Worm (Caenorhabditis elegans) whole organism, L1 larva: ENCODE measurements around the gene dolk-1.

Source experiments
- C16A3.4 ChIP-seq: fragments of 150-350 bp; optimal IDR thresholded peaks from 2 replicates; lab custom pipeline; 2014; ENCODE audit warnings: missing biosample characterization, missing genetic modification characterization
- F16B12.6 ChIP-seq: fragments of 150-350 bp; optimal IDR thresholded peaks from 2 replicates; lab custom pipeline; 2014; ENCODE audit warnings: missing biosample characterization, missing genetic modification characterization
- ama-1 ChIP-seq: fragments of 150-350 bp; optimal IDR thresholded peaks from 2 replicates; lab custom pipeline; 2014
- blmp-1 ChIP-seq: fragments of 150-350 bp; optimal IDR thresholded peaks from 2 replicates; lab custom pipeline; 2014; ENCODE audit warnings: missing biosample characterization, missing genetic modification characterization
- ceh-82 ChIP-seq, 3 experiments: fragments of 150-350 bp in 1 of 3; sonication (generic microtip) in 2 of 3; optimal IDR thresholded peaks; 2 replicates each; lab custom pipeline; 2014 to 2017; ENCODE audit warnings: missing biosample characterization in 3 of 3, missing genetic modification characterization in 3 of 3
- dpl-1 ChIP-seq, 3 experiments: fragments of 150-350 bp in 2 of 3; sonication (generic microtip) in 1 of 3; optimal IDR thresholded peaks; 2 replicates each; lab custom pipeline; 2014 to 2017; ENCODE audit warnings: missing biosample characterization in 3 of 3, missing genetic modification characterization in 3 of 3, missing genetic modification reagents in 3 of 3
- efl-1 ChIP-seq, 4 experiments: fragments of 150-350 bp; optimal IDR thresholded peaks in 3 of 4; peaks in 1 of 4; 1 replicate in 1 of 4; 2 replicates in 3 of 4; lab custom pipeline; 2014; ENCODE audit warnings: missing biosample characterization in 2 of 4, missing genetic modification characterization in 2 of 4, missing genetic modification reagents in 2 of 4
- egl-13 ChIP-seq: sonication (generic microtip); optimal IDR thresholded peaks from 2 replicates; lab custom pipeline; 2016; ENCODE audit warnings: missing genotype, missing genetic modification reagents, missing genetic modification characterization, missing compliant biosample characterization
- egl-27 ChIP-seq, 2 experiments: fragments of 150-350 bp in 1 of 2; sonication (generic microtip); optimal IDR thresholded peaks; 3 replicates each; lab custom pipeline; 2017 to 2018; ENCODE audit warnings: missing biosample characterization in 2 of 2, missing genetic modification characterization in 2 of 2, missing genetic modification reagents in 2 of 2
- fkh-8 ChIP-seq: sonication (generic microtip); optimal IDR thresholded peaks from 2 replicates; lab custom pipeline; 2016; ENCODE audit warnings: mild to moderate bottlenecking, missing genetic modification characterization, missing compliant biosample characterization
- fos-1 ChIP-seq: fragments of 150-350 bp; optimal IDR thresholded peaks from 2 replicates; lab custom pipeline; 2014; ENCODE audit warnings: missing biosample characterization, missing genetic modification characterization
- hlh-17 ChIP-seq: fragments of 200-800 bp; sonication (Bioruptor generic); optimal IDR thresholded peaks from 2 replicates; lab custom pipeline; 2018; ENCODE audit warnings: missing genetic modification characterization, mild to moderate bottlenecking, missing compliant biosample characterization, moderate library complexity, borderline replicate concordance
- hpl-2 ChIP-seq: fragments of 150-350 bp; optimal IDR thresholded peaks from 2 replicates; lab custom pipeline; 2014; ENCODE audit warnings: missing biosample characterization, missing genetic modification reagents, missing genetic modification characterization
- lin-14 ChIP-seq: fragments of 200-800 bp; sonication (Bioruptor generic); optimal IDR thresholded peaks from 2 replicates; lab custom pipeline; 2018; ENCODE audit warnings: mild to moderate bottlenecking, missing genetic modification characterization, moderate library complexity, missing compliant biosample characterization
- lin-15B ChIP-seq: fragments of 150-350 bp; sonication (generic microtip); optimal IDR thresholded peaks from 3 replicates; lab custom pipeline; 2014; ENCODE audit warnings: missing biosample characterization, missing genetic modification characterization
- lin-35 ChIP-seq, 2 experiments: fragments of 150-350 bp; optimal IDR thresholded peaks; 2 replicates each; lab custom pipeline; 2014; ENCODE audit warnings: missing biosample characterization in 2 of 2, missing genetic modification characterization in 2 of 2, missing genetic modification reagents in 2 of 2
- lin-39 ChIP-seq: fragments of 150-350 bp; optimal IDR thresholded peaks from 2 replicates; lab custom pipeline; 2014; ENCODE audit warnings: missing biosample characterization, missing genetic modification reagents, missing genetic modification characterization
- mdl-1 ChIP-seq, 2 experiments: fragments of 150-350 bp; optimal IDR thresholded peaks; 2 replicates each; lab custom pipeline; 2014 to 2017; ENCODE audit warnings: missing biosample characterization in 2 of 2, missing genetic modification characterization in 2 of 2, inconsistent platforms in 1 of 2
- mef-2 ChIP-seq: fragments of 150-350 bp; optimal IDR thresholded peaks from 2 replicates; lab custom pipeline; 2014; ENCODE audit warnings: missing biosample characterization, missing genetic modification characterization
- nhr-237 ChIP-seq: fragments of 150-350 bp; optimal IDR thresholded peaks from 2 replicates; lab custom pipeline; 2014; ENCODE audit warnings: missing biosample characterization, missing genetic modification characterization
- nhr-76 ChIP-seq: sonication (generic microtip); optimal IDR thresholded peaks from 2 replicates; lab custom pipeline; 2017; ENCODE audit warnings: missing biosample characterization, missing genetic modification characterization
- nhr-84 ChIP-seq: sonication (generic microtip); optimal IDR thresholded peaks from 2 replicates; lab custom pipeline; 2017; ENCODE audit warnings: missing biosample characterization, missing genetic modification characterization
- nhr-85 ChIP-seq: sonication (generic microtip); peaks from one replicate; lab custom pipeline; 2016; ENCODE audit warnings: missing genetic modification characterization, inconsistent platforms, missing compliant biosample characterization
- pax-3 ChIP-seq: fragments of 200-800 bp; sonication (Bioruptor generic); optimal IDR thresholded peaks from 2 replicates; lab custom pipeline; 2018; ENCODE audit warnings: mild to moderate bottlenecking, missing genetic modification characterization, moderate library complexity, missing compliant biosample characterization
- pqm-1 ChIP-seq: sonication (generic microtip); optimal IDR thresholded peaks from 3 replicates; lab custom pipeline; 2017; ENCODE audit warnings: missing biosample characterization, missing genetic modification characterization
- rnt-1 ChIP-seq: sonication (generic microtip); optimal IDR thresholded peaks from 2 replicates; lab custom pipeline; 2016; ENCODE audit warnings: mild to moderate bottlenecking, missing genetic modification characterization, moderate library complexity, missing compliant biosample characterization
- skn-1 ChIP-seq: fragments of 150-350 bp; optimal IDR thresholded peaks from 2 replicates; lab custom pipeline; 2014; ENCODE audit warnings: missing biosample characterization, missing genetic modification characterization
- snu-23 ChIP-seq: sonication (generic microtip); optimal IDR thresholded peaks from 2 replicates; lab custom pipeline; 2016; ENCODE audit warnings: missing genetic modification characterization, missing compliant biosample characterization
- unc-30 ChIP-seq: sonication (generic microtip); optimal IDR thresholded peaks from 2 replicates; lab custom pipeline; 2017; ENCODE audit warnings: missing biosample characterization, missing genetic modification characterization
- unc-86 ChIP-seq: sonication (generic microtip); optimal IDR thresholded peaks from 2 replicates; lab custom pipeline; 2016; ENCODE audit warnings: missing genetic modification characterization, missing compliant biosample characterization
- ztf-11 ChIP-seq, 2 experiments: sonication (generic microtip); optimal IDR thresholded peaks; 2 replicates each; lab custom pipeline; 2016 to 2017; ENCODE audit warnings: missing genetic modification characterization in 2 of 2, missing biosample characterization in 1 of 2, missing compliant biosample characterization in 1 of 2

The dolk-1 gene

ce11 chrIII:11981539-11981938 is 48.1 kb upstream of the dolk-1 start (continued):
- peak; percentile 43 for TF ChIP-seq snu-23 (GFP tag; lab: Kevin White, UChicago)
- peak; percentile 91 for TF ChIP-seq lin-14

ce11 chrIII:11980743-11981142 is 47.3 kb upstream of the dolk-1 start:
- no peak for TF ChIP-seq C16A3.4 (tag; lab: Kevin White, UChicago)
- TF ChIP-seq rnt-1 (tag; lab: Kevin White, UChicago): no peak
- no peak for TF ChIP-seq F16B12.6 (tag; lab: Kevin White, UChicago)
- TF ChIP-seq lin-15B (tag; lab: Kevin White, UChicago): no peak
- no peak for TF ChIP-seq blmp-1 (tag; lab: Kevin White, UChicago)

ce11 chrIII:11978742-11979141 is 45.3 kb upstream of the dolk-1 start, which contains the start of gene Y56A3A.30:
Y56A3A.30 (minus strand) TSS chrIII:11979065.
- TF ChIP-seq pqm-1 (tag; lab: Kevin White, UChicago): no peak
- TF ChIP-seq mef-2 (tag; lab: Kevin White, UChicago): no peak
- no peak for TF ChIP-seq lin-39

ce11 chrIII:11974414-11974813 is 41.0 kb upstream of the dolk-1 start, which contains the start of gene Y56A3A.31:
Y56A3A.31 (plus strand) TSS chrIII:11974477.
- TF ChIP-seq lin-39 (no peak), lin-35 (GFP tag; optimal IDR thresholded peaks at IDR 0.05; lab: Kevin White, UChicago) (peak; percentile 25 to 81), egl-27 (tag; optimal IDR thresholded peaks at IDR 0.05; lab: Kevin White, UChicago) (no peak), hlh-17 (GFP tag; lab: Kevin White, UChicago) (no peak), unc-30 (tag; lab: Kevin White, UChicago) (no peak), mdl-1 (tag; optimal IDR thresholded peaks at IDR 0.05; lab: Kevin White, UChicago) (peak in 1 of 2 experiments; percentile 4), ama-1 (no peak), nhr-237 (no peak), skn-1 (tag; lab: Kevin White, UChicago) (no peak), nhr-85 (tag; lab: Kevin White, UChicago) (peak; percentile 46), dpl-1 (GFP tag; optimal IDR thresholded peaks at IDR 0.05; lab: Kevin White, UChicago) (peak; percentile 39 to 80 (median 73)), fkh-8 (tag; lab: Kevin White, UChicago) (no peak), nhr-76 (tag; lab: Kevin White, UChicago) (no peak), nhr-84 (tag; lab: Kevin White, UChicago) (no peak), hpl-2 (GFP tag; lab: Kevin White, UChicago) (no peak), egl-13 (tag; lab: Kevin White, UChicago) (no peak), ztf-11 (tag; optimal IDR thresholded peaks at IDR 0.05; lab: Kevin White, UChicago) (no peak), efl-1 (optimal IDR thresholded peaks at IDR 0.05; lab: Kevin White, UChicago) (peak; percentile 79 to 87), efl-1 (GFP tag; optimal IDR thresholded peaks at IDR 0.05 in 1 of 2; lab: Kevin White, UChicago) (peak; percentile 75 to 98)

ce11 chrIII:11973996-11974395 is 40.6 kb upstream of the dolk-1 start, which contains the start of gene ung-1:
ung-1 (minus strand) TSS chrIII:11974096.
- TF ChIP-seq ceh-82 (tag; optimal IDR thresholded peaks at IDR 0.05; lab: Kevin White, UChicago): no peak
- TF ChIP-seq fkh-8 (tag; lab: Kevin White, UChicago): no peak
- TF ChIP-seq pax-3: no peak
- no peak for TF ChIP-seq unc-86 (tag; lab: Kevin White, UChicago)
- no peak for TF ChIP-seq nhr-85 (tag; lab: Kevin White, UChicago)

ce11 chrIII:11971342-11971741 is 37.9 kb upstream of the dolk-1 start, which contains the start of gene Y56A3A.28:
Y56A3A.28 (minus strand) TSS chrIII:11971374.
- TF ChIP-seq fos-1 (tag; lab: Kevin White, UChicago) (no peak), dpl-1 (GFP tag; optimal IDR thresholded peaks at IDR 0.05; lab: Kevin White, UChicago) (peak in 1 of 3 experiments; percentile 14), efl-1 (optimal IDR thresholded peaks at IDR 0.05; lab: Kevin White, UChicago) (peak in 1 of 2 experiments; percentile 20), efl-1 (GFP tag; optimal IDR thresholded peaks at IDR 0.05 in 1 of 2; lab: Kevin White, UChicago) (peak in 1 of 2 experiments; percentile 25)
